Worm (Caenorhabditis elegans) whole organism, young adult: ENCODE measurements around the gene C35D10.5.

ENCODE experiments used
- F55B11.4 ChIP-seq: sonication (generic microtip); optimal IDR thresholded peaks from 2 replicates; lab custom pipeline; 2016; ENCODE audit warnings: missing compliant biosample characterization, missing genetic modification characterization, borderline replicate concordance; ENCODE audit not compliant: insufficient read depth
- ceh-100 ChIP-seq: fragments of 200-800 bp; sonication (Bioruptor generic); IDR thresholded peaks from 2 replicates; pipeline ENCODE4 v1.3.6; 2022; ENCODE audit warnings: missing genetic modification reagents, missing genetic modification characterization, missing compliant biosample characterization
- ets-4 ChIP-seq: fragments of 200-800 bp; sonication (Bioruptor generic); optimal IDR thresholded peaks from 2 replicates; lab custom pipeline; 2018; ENCODE audit warnings: mild to moderate bottlenecking, missing genetic modification characterization, missing compliant biosample characterization
- hmg-20 ChIP-seq: fragments of 200-800 bp; sonication (Bioruptor generic); IDR thresholded peaks from 2 replicates; pipeline ENCODE4 v1.3.6; 2022; ENCODE audit warnings: missing genetic modification reagents, missing genetic modification characterization, missing compliant biosample characterization
- lin-26 ChIP-seq: fragments of 200-800 bp; sonication (Bioruptor generic); IDR thresholded peaks from 2 replicates; pipeline ENCODE4 v1.3.6; 2022; ENCODE audit warnings: missing genetic modification reagents, missing genetic modification characterization, missing compliant biosample characterization
- lin-35 ChIP-seq, 3 experiments: fragments of 150-350 bp in 2 of 3; sonication (generic microtip) in 1 of 3; optimal IDR thresholded peaks; 2 replicates each; lab custom pipeline; 2014 to 2018; ENCODE audit warnings: missing biosample characterization in 3 of 3, missing genetic modification characterization in 3 of 3, missing genetic modification reagents in 3 of 3
- mcd-1 ChIP-seq: fragments of 200-800 bp; sonication (Bioruptor generic); IDR thresholded peaks from 2 replicates; pipeline ENCODE4 v1.3.6; 2022; ENCODE audit warnings: missing genetic modification reagents, missing genetic modification characterization, missing compliant biosample characterization
- nhr-179 ChIP-seq: sonication (generic microtip); optimal IDR thresholded peaks from 2 replicates; lab custom pipeline; 2016; ENCODE audit warnings: mild to moderate bottlenecking, missing genetic modification characterization, missing compliant biosample characterization
- sea-2 ChIP-seq: fragments of 200-800 bp; sonication (Bioruptor generic); IDR thresholded peaks from 2 replicates; pipeline ENCODE4 v1.3.6; 2022; ENCODE audit warnings: missing genetic modification characterization, missing compliant biosample characterization
- snpc-4 ChIP-seq, 5 experiments: fragments of 150-350 bp in 1 of 5; sonication (generic microtip) in 4 of 5; optimal IDR thresholded peaks; 2 replicates each; lab custom pipeline; 2014 to 2018; ENCODE audit warnings: missing genetic modification characterization in 5 of 5, missing biosample characterization in 3 of 5, antibody characterized with exemption in 2 of 5, mild to moderate bottlenecking in 2 of 5, missing compliant biosample characterization in 2 of 5, missing genotype in 2 of 5, moderate library complexity in 2 of 5, missing genetic modification reagents in 1 of 5
- unc-130 ChIP-seq: sonication (generic microtip); optimal IDR thresholded peaks from 2 replicates; lab custom pipeline; 2016; ENCODE audit warnings: missing genetic modification reagents, missing genetic modification characterization, missing compliant biosample characterization
- unc-62 ChIP-seq: fragments of 150-350 bp; optimal IDR thresholded peaks from 2 replicates; lab custom pipeline; 2014; ENCODE audit warnings: missing biosample characterization, missing genetic modification reagents, missing genetic modification characterization
- ztf-26 ChIP-seq: sonication (generic microtip); optimal IDR thresholded peaks from 2 replicates; lab custom pipeline; 2017; ENCODE audit warnings: missing genetic modification characterization, missing compliant biosample characterization

DNA sequence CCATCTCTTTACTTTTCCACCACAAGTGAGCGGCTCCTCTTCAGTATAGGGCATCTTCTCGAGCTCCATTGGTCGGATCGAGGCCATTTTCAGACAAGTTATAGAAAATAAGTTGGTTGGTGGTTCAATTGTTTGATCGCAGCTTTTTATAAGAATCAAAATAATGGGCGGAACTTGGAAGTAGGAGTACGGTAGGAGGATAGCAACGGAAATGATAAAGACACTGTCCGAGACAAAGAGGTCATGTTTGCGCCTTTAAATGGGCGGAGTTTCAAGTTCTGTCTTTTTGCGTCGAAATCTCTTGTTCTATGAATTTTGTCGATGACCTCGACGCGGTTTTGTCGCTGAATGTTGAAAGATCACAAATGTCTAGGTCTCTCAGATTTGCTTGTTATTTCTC lies 40.0 kb upstream of the C35D10.5 start, which contains the start of gene F26A1.8:
- no peak for TF ChIP-seq unc-62 (GFP tag; lab: Kevin White, UChicago)
- no peak for TF ChIP-seq snpc-4 (GFP tag; optimal IDR thresholded peaks at IDR 0.05; lab: Kevin White, UChicago)
- TF ChIP-seq snpc-4 (tag; optimal IDR thresholded peaks at IDR 0.05; lab: Kevin White, UChicago), result no peak
- no peak for TF ChIP-seq unc-130
- TF ChIP-seq ets-4 (GFP tag; lab: Kevin White, UChicago), result no peak
- TF ChIP-seq F55B11.4 (tag; lab: Kevin White, UChicago), result no peak
- no peak for TF ChIP-seq nhr-179 (tag; lab: Kevin White, UChicago)
- no peak for TF ChIP-seq lin-26 (GFP tag; lab: Robert Waterston, UW)
- TF ChIP-seq lin-35 (GFP tag; optimal IDR thresholded peaks at IDR 0.05; lab: Kevin White, UChicago), result no peak
- TF ChIP-seq sea-2 (GFP tag; lab: Robert Waterston, UW), result no peak
- no peak for TF ChIP-seq hmg-20 (GFP tag; lab: Robert Waterston, UW)
- no peak for TF ChIP-seq ceh-100 (GFP tag; lab: Robert Waterston, UW)
- TF ChIP-seq ztf-26 (tag; lab: Kevin White, UChicago), result no peak
- no peak for TF ChIP-seq mcd-1 (GFP tag; lab: Robert Waterston, UW)
